Fruit fly (Drosophila melanogaster) whole organism, prepupa: ENCODE data around the gene tty.
A peak's percentile ranks its signal among the peaks of the same experiment; 100 is the strongest.

ENCODE experiments used
- Blimp-1 ChIP-seq: fragments of 200-800 bp; sonication (Bioruptor generic); optimal IDR thresholded peaks from 3 replicates; lab custom pipeline; 2017; ENCODE audit warnings: missing biosample characterization, missing genetic modification characterization, mild to moderate bottlenecking, moderate library complexity, missing genetic modification reagents
- CG10631 ChIP-seq: fragments of 200-800 bp; sonication (Bioruptor generic); optimal IDR thresholded peaks from 2 replicates; lab custom pipeline; 2016; ENCODE audit warnings: missing biosample characterization, missing genetic modification characterization
- CG10669 ChIP-seq: fragments of 200-800 bp; sonication (Bioruptor generic); optimal IDR thresholded peaks from 3 replicates; lab custom pipeline; 2018; ENCODE audit warnings: missing biosample characterization, mild to moderate bottlenecking, missing genetic modification characterization, moderate library complexity
- CG11294 ChIP-seq: fragments of 200-800 bp; sonication (Bioruptor generic); IDR thresholded peaks from 2 replicates; pipeline ENCODE4 v1.3.6; 2022; ENCODE audit warnings: missing biosample characterization, missing genetic modification characterization
- CG11762 ChIP-seq: fragments of 200-800 bp; sonication (Bioruptor generic); optimal IDR thresholded peaks from 3 replicates; lab custom pipeline; 2016; ENCODE audit warnings: missing biosample characterization, missing genetic modification characterization; ENCODE audit not compliant: insufficient read depth
- CG11902 ChIP-seq: fragments of 200-800 bp; sonication (Bioruptor generic); optimal IDR thresholded peaks from 3 replicates; lab custom pipeline; 2016; ENCODE audit warnings: missing biosample characterization, missing genetic modification characterization
- CG15336 ChIP-seq: fragments of 200-800 bp; sonication (Bioruptor generic); IDR thresholded peaks from 2 replicates; pipeline ENCODE4 v1.3.6; 2022; ENCODE audit warnings: missing biosample characterization, missing genetic modification characterization
- CG1621 ChIP-seq: fragments of 200-800 bp; sonication (Bioruptor generic); optimal IDR thresholded peaks from 3 replicates; lab custom pipeline; 2018; ENCODE audit warnings: missing biosample characterization, mild to moderate bottlenecking, missing genetic modification characterization
- CG16779 ChIP-seq: fragments of 200-800 bp; sonication (Bioruptor generic); optimal IDR thresholded peaks from 3 replicates; lab custom pipeline; 2017; ENCODE audit warnings: missing biosample characterization, mild to moderate bottlenecking, missing genetic modification characterization
- CG3032 ChIP-seq: fragments of 200-800 bp; optimal IDR thresholded peaks from 2 replicates; lab custom pipeline; 2019; ENCODE audit warnings: missing biosample characterization, mild to moderate bottlenecking, missing genetic modification characterization, moderate library complexity
- CG34406 ChIP-seq: fragments of 200-800 bp; sonication (Bioruptor generic); optimal IDR thresholded peaks from 3 replicates; lab custom pipeline; 2016; ENCODE audit warnings: missing biosample characterization, missing genetic modification characterization
- CG3919 ChIP-seq: fragments of 200-800 bp; sonication (Bioruptor generic); optimal IDR thresholded peaks from 3 replicates; lab custom pipeline; 2016; ENCODE audit warnings: missing biosample characterization, missing genetic modification characterization
- CG4318 ChIP-seq: fragments of 200-800 bp; sonication (Bioruptor generic); optimal IDR thresholded peaks from 3 replicates; lab custom pipeline; 2017; ENCODE audit warnings: missing biosample characterization, mild to moderate bottlenecking, missing genetic modification characterization
- CG6163 ChIP-seq: fragments of 200-800 bp; sonication (Bioruptor generic); IDR thresholded peaks from 3 replicates; pipeline ENCODE4 v1.3.6; 2022; ENCODE audit warnings: missing biosample characterization, missing genetic modification characterization
- CG6276 ChIP-seq: fragments of 200-800 bp; sonication (Bioruptor generic); optimal IDR thresholded peaks from 2 replicates; lab custom pipeline; 2017; ENCODE audit warnings: missing biosample characterization, mild to moderate bottlenecking, missing genetic modification characterization
- CG6792 ChIP-seq: fragments of 200-800 bp; sonication (Bioruptor generic); optimal IDR thresholded peaks from 3 replicates; lab custom pipeline; 2016; ENCODE audit warnings: missing biosample characterization, missing genetic modification characterization
- CG6808 ChIP-seq: fragments of 200-800 bp; sonication (Bioruptor generic); optimal IDR thresholded peaks from 3 replicates; lab custom pipeline; 2017; ENCODE audit warnings: missing biosample characterization, missing genetic modification characterization, mild to moderate bottlenecking, moderate library complexity, missing genetic modification reagents
- CG6854 ChIP-seq: fragments of 200-800 bp; sonication (Bioruptor generic); optimal IDR thresholded peaks from 2 replicates; lab custom pipeline; 2017; ENCODE audit warnings: missing biosample characterization, mild to moderate bottlenecking, missing genetic modification characterization
- CG8319 ChIP-seq: fragments of 200-800 bp; sonication (Bioruptor generic); optimal IDR thresholded peaks from 3 replicates; lab custom pipeline; 2016; ENCODE audit warnings: missing biosample characterization, missing genetic modification characterization
- CG8632 ChIP-seq: fragments of 200-800 bp; sonication (Bioruptor generic); optimal IDR thresholded peaks from 3 replicates; lab custom pipeline; 2016; ENCODE audit warnings: missing biosample characterization, missing genetic modification characterization
- CG9139 ChIP-seq: fragments of 200-800 bp; sonication (Bioruptor generic); optimal IDR thresholded peaks from 3 replicates; lab custom pipeline; 2017; ENCODE audit warnings: missing biosample characterization, mild to moderate bottlenecking, missing genetic modification characterization
- Eip75B ChIP-seq: fragments of 200-800 bp; sonication (Bioruptor generic); optimal IDR thresholded peaks from 3 replicates; lab custom pipeline; 2016; ENCODE audit warnings: missing biosample characterization, missing genetic modification characterization
- Eip78C ChIP-seq: fragments of 200-800 bp; sonication (Bioruptor generic); peaks from one replicate; lab custom pipeline; 2016; ENCODE audit warnings: missing biosample characterization, missing genetic modification characterization
- Ets21C ChIP-seq: fragments of 200-800 bp; sonication (Bioruptor generic); optimal IDR thresholded peaks from 3 replicates; lab custom pipeline; 2016; ENCODE audit warnings: missing biosample characterization, missing genetic modification characterization
- Ets96B ChIP-seq: fragments of 200-800 bp; optimal IDR thresholded peaks from 2 replicates; lab custom pipeline; 2019; ENCODE audit warnings: missing biosample characterization, mild to moderate bottlenecking, missing genetic modification characterization, moderate library complexity
- Hr38 ChIP-seq: sonication (Bioruptor generic); optimal IDR thresholded peaks from 2 replicates; lab custom pipeline; 2016; ENCODE audit warnings: missing biosample characterization, missing genetic modification characterization
- Hr39 ChIP-seq: fragments of 200-800 bp; sonication (Bioruptor generic); optimal IDR thresholded peaks from 2 replicates; lab custom pipeline; 2016; ENCODE audit warnings: missing biosample characterization, missing genetic modification characterization
- Hr4 ChIP-seq: fragments of 200-800 bp; sonication (Bioruptor generic); optimal IDR thresholded peaks from 3 replicates; lab custom pipeline; 2016; ENCODE audit warnings: missing biosample characterization, missing genetic modification characterization
- Lpt ChIP-seq: fragments of 200-800 bp; sonication (Bioruptor generic); optimal IDR thresholded peaks from 3 replicates; lab custom pipeline; 2016; ENCODE audit warnings: missing biosample characterization, missing genetic modification characterization
- Met ChIP-seq: fragments of 200-800 bp; sonication (Bioruptor generic); optimal IDR thresholded peaks from 3 replicates; lab custom pipeline; 2016; ENCODE audit warnings: missing biosample characterization, missing genetic modification characterization
- OdsH ChIP-seq: fragments of 200-800 bp; sonication (Bioruptor generic); optimal IDR thresholded peaks from 3 replicates; lab custom pipeline; 2016; ENCODE audit warnings: missing biosample characterization, missing genetic modification characterization
- Smox ChIP-seq: fragments of 200-800 bp; sonication (Bioruptor generic); optimal IDR thresholded peaks from 3 replicates; lab custom pipeline; 2016; ENCODE audit warnings: missing biosample characterization, missing genetic modification characterization
- Sox102F ChIP-seq: fragments of 200-800 bp; sonication (Bioruptor generic); optimal IDR thresholded peaks from 2 replicates; lab custom pipeline; 2016; ENCODE audit warnings: missing biosample characterization, mild to moderate bottlenecking, missing genetic modification characterization
- Sox14 ChIP-seq: fragments of 200-800 bp; sonication (Bioruptor generic); optimal IDR thresholded peaks from 3 replicates; lab custom pipeline; 2016; ENCODE audit warnings: missing biosample characterization, missing genetic modification characterization
- Sox15 ChIP-seq: fragments of 200-800 bp; sonication (Bioruptor generic); optimal IDR thresholded peaks from 3 replicates; lab custom pipeline; 2016; ENCODE audit warnings: missing biosample characterization, missing genetic modification characterization
- achi ChIP-seq: fragments of 200-800 bp; sonication (Bioruptor generic); optimal IDR thresholded peaks from 3 replicates; lab custom pipeline; 2016; ENCODE audit warnings: missing biosample characterization, missing genetic modification characterization
- acj6 ChIP-seq: fragments of 200-800 bp; sonication (Bioruptor generic); optimal IDR thresholded peaks from 3 replicates; lab custom pipeline; 2016; ENCODE audit warnings: missing biosample characterization, missing genetic modification characterization
- cyc ChIP-seq: fragments of 200-800 bp; sonication (Bioruptor generic); optimal IDR thresholded peaks from 3 replicates; lab custom pipeline; 2016; ENCODE audit warnings: missing biosample characterization, missing genetic modification characterization
- dsx ChIP-seq: fragments of 200-800 bp; optimal IDR thresholded peaks from 3 replicates; lab custom pipeline; 2019; ENCODE audit warnings: missing biosample characterization, mild to moderate bottlenecking, missing genetic modification characterization, moderate library complexity; ENCODE audit not compliant: poor library complexity, severe bottlenecking
- eg ChIP-seq: fragments of 200-800 bp; sonication (Bioruptor generic); IDR thresholded peaks from 3 replicates; pipeline ENCODE4 v1.3.6; 2022; ENCODE audit warnings: missing biosample characterization, missing genetic modification characterization
- esn ChIP-seq: fragments of 200-800 bp; sonication (Bioruptor generic); optimal IDR thresholded peaks from 2 replicates; lab custom pipeline; 2016; ENCODE audit warnings: missing biosample characterization, mild to moderate bottlenecking, missing genetic modification characterization, moderate library complexity
- fd85E ChIP-seq: fragments of 200-800 bp; sonication (Bioruptor generic); optimal IDR thresholded peaks from 3 replicates; lab custom pipeline; 2016; ENCODE audit warnings: missing biosample characterization, missing genetic modification characterization
- fkh ChIP-seq: fragments of 200-800 bp; sonication (Bioruptor generic); optimal IDR thresholded peaks from 3 replicates; lab custom pipeline; 2017; ENCODE audit warnings: missing biosample characterization, mild to moderate bottlenecking, missing genetic modification characterization, moderate library complexity
- lz ChIP-seq: fragments of 200-800 bp; sonication (Bioruptor generic); optimal IDR thresholded peaks from 3 replicates; lab custom pipeline; 2016; ENCODE audit warnings: missing biosample characterization, missing genetic modification characterization
- net ChIP-seq: fragments of 200-800 bp; sonication (Bioruptor generic); optimal IDR thresholded peaks from 3 replicates; lab custom pipeline; 2016; ENCODE audit warnings: missing biosample characterization, missing genetic modification characterization
- pdm3 ChIP-seq: fragments of 200-800 bp; sonication (Bioruptor generic); optimal IDR thresholded peaks from 3 replicates; lab custom pipeline; 2016; ENCODE audit warnings: missing biosample characterization, missing genetic modification characterization
- salr ChIP-seq, 2 experiments: fragments of 200-800 bp; sonication (Bioruptor generic); optimal IDR thresholded peaks; 3 replicates each; lab custom pipeline; 2016 to 2018; ENCODE audit warnings: missing biosample characterization in 2 of 2, missing genetic modification characterization in 2 of 2, mild to moderate bottlenecking in 1 of 2
- ss ChIP-seq, 2 experiments: fragments of 200-800 bp; sonication (Bioruptor generic); optimal IDR thresholded peaks; 2 replicates in 1 of 2; 3 replicates in 1 of 2; lab custom pipeline; 2017 to 2018; ENCODE audit warnings: mild to moderate bottlenecking in 2 of 2, missing biosample characterization in 2 of 2, missing genetic modification characterization in 2 of 2, moderate library complexity in 1 of 2
- svp ChIP-seq: fragments of 200-800 bp; sonication (Bioruptor generic); peaks from one replicate; lab custom pipeline; 2016; ENCODE audit warnings: missing biosample characterization, missing genetic modification characterization
- topi ChIP-seq: fragments of 200-800 bp; sonication (Bioruptor generic); optimal IDR thresholded peaks from 3 replicates; lab custom pipeline; 2016; ENCODE audit warnings: missing biosample characterization, missing genetic modification characterization
- vri ChIP-seq: fragments of 200-800 bp; sonication (Bioruptor generic); optimal IDR thresholded peaks from 3 replicates; lab custom pipeline; 2016; ENCODE audit warnings: missing biosample characterization, mild to moderate bottlenecking, missing genetic modification characterization

tty gene

DNA sequence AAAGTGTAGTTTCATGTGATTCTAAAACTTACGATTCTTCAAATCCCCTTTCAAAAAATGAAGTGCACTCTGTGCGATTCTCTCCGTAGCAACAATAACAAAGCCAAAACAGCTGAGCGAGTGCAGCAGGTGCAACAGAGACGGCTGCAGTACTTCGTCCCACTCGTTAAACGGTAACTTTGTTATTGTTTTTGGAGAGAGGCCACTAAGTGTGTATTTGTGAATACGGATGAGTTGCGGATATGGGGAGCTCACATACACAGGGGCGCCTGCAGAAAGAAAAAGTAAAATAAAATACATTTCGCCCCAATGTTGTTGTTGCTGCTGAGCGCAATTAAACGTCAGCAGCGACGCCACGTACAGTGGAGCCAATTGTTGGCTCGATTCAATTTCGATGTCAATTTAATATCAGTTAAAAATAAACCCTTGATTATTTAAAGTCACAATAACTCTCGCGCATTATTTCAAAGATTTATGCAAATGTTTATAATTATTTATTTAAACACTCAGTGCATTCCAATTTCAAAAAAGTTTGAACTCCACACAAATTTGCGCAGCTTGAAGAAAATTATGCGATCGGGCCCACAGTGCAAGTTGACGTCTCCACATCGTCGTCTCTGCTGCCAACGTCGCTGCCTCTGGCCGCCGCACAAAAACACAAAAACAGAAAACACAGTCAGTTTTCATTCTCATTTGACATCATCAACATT is 28.0 kb upstream of the tty start:
- TF ChIP-seq topi (peak; percentile 99), salr (GFP tag; optimal IDR thresholded peaks at IDR 0.05; lab: Kevin White, UChicago) (peak; percentile 96 to 98), Eip75B (GFP tag; lab: Kevin White, UChicago) (peak; percentile 99), CG6792 (GFP tag; lab: Kevin White, UChicago) (peak; percentile 99), ss (GFP tag; optimal IDR thresholded peaks at IDR 0.05; lab: Kevin White, UChicago) (peak; percentile 99), net (GFP tag; lab: Kevin White, UChicago) (peak; percentile 99), OdsH (GFP tag; lab: Kevin White, UChicago) (peak; percentile 99), acj6 (GFP tag; lab: Kevin White, UChicago) (peak; percentile 99), CG10631 (GFP tag; lab: Kevin White, UChicago) (peak; percentile 98), CG3919 (GFP tag; lab: Kevin White, UChicago) (peak; percentile 98), fd85E (GFP tag; lab: Kevin White, UChicago) (peak; percentile 89), Sox102F (peak; percentile 99), eg (GFP tag; lab: Robert Waterston, UW) (peak; percentile 97), Blimp-1 (GFP tag; lab: Kevin White, UChicago) (peak; percentile 96), CG4318 (GFP tag; lab: Kevin White, UChicago) (peak; percentile 99), dsx (GFP tag; lab: Kevin White, UChicago) (peak; percentile 97), CG9139 (peak; percentile 97), CG6276 (GFP tag; lab: Kevin White, UChicago) (peak; percentile 99), cyc (peak; percentile 98), Sox14 (GFP tag; lab: Kevin White, UChicago) (peak; percentile 98), CG11294 (GFP tag; lab: Robert Waterston, UW) (peak; percentile 96), CG6808 (GFP tag; lab: Kevin White, UChicago) (peak; percentile 99), CG1621 (tag; lab: Kevin White, UChicago) (peak; percentile 97), CG11902 (GFP tag; lab: Kevin White, UChicago) (peak; percentile 97), CG6163 (peak; percentile 97), Smox (GFP tag; lab: Kevin White, UChicago) (peak; percentile 98), CG6854 (GFP tag; lab: Kevin White, UChicago) (peak; percentile 98), svp (peak; percentile 99), Lpt (peak; percentile 98), CG8632 (GFP tag; lab: Kevin White, UChicago) (peak; percentile 99), CG16779 (tag; lab: Kevin White, UChicago) (peak; percentile 98), Hr4 (GFP tag; lab: Kevin White, UChicago) (peak; percentile 99), CG8319 (GFP tag; lab: Kevin White, UChicago) (peak; percentile 97), lz (GFP tag; lab: Kevin White, UChicago) (peak; percentile 99), Hr38 (GFP tag; lab: Kevin White, UChicago) (peak; percentile 3), CG15336 (peak; percentile 98), achi (GFP tag; lab: Kevin White, UChicago) (peak; percentile 98), CG3032 (tag; lab: Kevin White, UChicago) (peak; percentile 98), CG10669 (GFP tag; lab: Kevin White, UChicago) (peak; percentile 99), CG34406 (GFP tag; lab: Kevin White, UChicago) (peak; percentile 98), Sox15 (GFP tag; lab: Kevin White, UChicago) (peak; percentile 97), esn (peak; percentile 99), Ets21C (peak; percentile 97), Eip78C (GFP tag; lab: Kevin White, UChicago) (peak; percentile 100), Ets96B (tag; lab: Kevin White, UChicago) (peak; percentile 97), fkh (GFP tag; lab: Kevin White, UChicago) (peak; percentile 86), vri (GFP tag; lab: Kevin White, UChicago) (peak; percentile 97), Met (GFP tag; lab: Kevin White, UChicago) (peak; percentile 98), CG11762 (peak; percentile 98), pdm3 (GFP tag; lab: Kevin White, UChicago) (peak; percentile 99), Hr39 (GFP tag; lab: Kevin White, UChicago) (peak; percentile 98)
